Worm (Caenorhabditis elegans): ENCODE data around the gene F01F1.2.

F01F1.2 gene

DNA sequence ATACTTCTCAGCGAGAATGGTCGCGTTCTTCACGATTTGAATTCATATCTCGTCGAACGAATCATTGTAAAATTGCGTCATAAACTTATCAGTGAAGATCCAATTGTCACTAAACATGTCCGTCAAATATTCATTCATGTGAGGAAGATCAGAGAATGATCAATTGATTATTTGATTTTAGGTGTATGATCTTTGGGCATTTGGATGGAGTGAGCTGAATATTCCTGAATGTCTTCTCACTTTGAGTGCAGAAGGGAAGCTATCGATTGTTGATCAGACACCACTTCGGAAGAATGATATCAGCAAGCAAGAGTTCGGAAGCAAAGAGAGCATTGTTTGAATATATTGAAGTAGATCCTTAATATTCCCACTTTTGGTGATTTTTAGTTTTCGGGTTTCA lies 4.1 kb upstream of the F01F1.2 start:
- TF ChIP-seq W03F9.2 (tag; optimal IDR thresholded peaks at IDR 0.05) = no peak
- no peak for TF ChIP-seq him-1 (tag; optimal IDR thresholded peaks at IDR 0.05)
- no peak for TF ChIP-seq dao-5 (tag; optimal IDR thresholded peaks at IDR 0.05)

DNA sequence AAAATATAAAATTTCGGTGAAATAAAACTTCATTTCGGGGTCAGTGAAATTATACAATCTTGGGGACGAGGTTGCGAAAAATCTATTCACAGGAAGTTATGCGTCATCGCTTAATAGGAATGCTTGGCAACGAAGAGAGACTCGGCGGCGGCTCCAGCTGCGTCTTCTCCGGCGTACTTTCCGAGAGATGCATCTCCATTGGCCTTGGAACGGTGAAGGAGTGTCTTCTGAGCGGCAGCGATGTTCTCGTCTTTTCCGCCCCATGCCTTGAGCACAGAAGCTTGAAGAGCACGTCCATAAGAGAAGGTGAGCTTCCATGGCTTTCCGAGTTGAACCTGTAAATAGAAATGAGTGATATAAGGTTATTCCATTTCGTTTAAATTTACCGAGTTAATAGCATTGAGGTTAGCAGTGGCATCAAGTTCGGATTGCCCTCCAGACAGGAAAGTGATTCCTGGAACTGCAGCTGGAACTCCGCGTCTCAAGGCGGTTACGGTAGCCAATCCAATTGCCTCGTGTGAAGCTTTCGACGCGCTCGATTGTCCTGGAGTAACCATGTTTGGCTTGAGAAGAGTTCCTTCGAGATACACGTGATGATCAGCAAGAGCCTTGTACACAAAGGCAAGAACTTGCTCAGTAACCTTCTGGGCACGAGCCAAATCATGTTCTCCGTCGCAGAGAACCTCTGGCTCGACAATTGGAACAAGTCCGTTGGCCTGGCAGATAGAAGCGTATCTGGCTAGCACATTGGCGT lies 3.5 kb upstream of the F01F1.2 start:
- TF ChIP-seq him-1 (tag; optimal IDR thresholded peaks at IDR 0.05) = no peak
- no peak for TF ChIP-seq W03F9.2 (tag; optimal IDR thresholded peaks at IDR 0.05)
- no peak for TF ChIP-seq dao-5 (tag; optimal IDR thresholded peaks at IDR 0.05)

DNA sequence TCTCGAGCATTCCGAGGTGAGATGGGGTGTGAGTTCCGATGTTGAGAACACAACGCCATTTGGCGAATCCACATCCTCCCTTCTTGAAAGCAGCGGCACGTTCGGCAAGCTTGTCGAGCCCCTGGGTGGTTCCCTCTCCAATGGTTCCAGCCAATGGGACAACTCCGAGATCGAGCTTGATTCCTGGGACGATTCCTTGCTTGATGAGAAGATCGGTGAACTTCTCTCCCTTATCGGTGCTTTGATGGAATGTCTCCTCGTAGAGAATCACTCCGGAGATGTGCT lies 3.0 kb upstream of the F01F1.2 start:
- no peak for TF ChIP-seq dao-5 (tag; optimal IDR thresholded peaks at IDR 0.05)

DNA sequence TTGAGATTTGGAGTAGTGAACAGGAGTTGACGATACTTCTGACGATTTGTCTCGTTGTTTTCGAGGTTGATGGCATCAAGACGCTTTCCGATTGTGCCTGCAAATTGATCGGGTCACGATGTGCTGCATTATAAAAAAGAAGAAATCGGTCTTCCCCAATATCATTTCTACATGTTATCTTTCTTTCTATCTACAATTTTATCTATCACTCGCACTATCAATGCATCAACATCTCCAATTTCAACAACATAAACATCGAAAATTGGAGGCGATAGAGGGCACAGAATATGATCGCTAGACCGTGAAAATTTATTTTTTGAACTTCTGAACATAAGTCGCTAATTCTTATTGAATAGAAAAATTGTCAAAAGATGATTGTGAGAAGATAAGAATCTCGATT lies 2.6 kb upstream of the F01F1.2 start:
- TF ChIP-seq W03F9.2 (tag; optimal IDR thresholded peaks at IDR 0.05) (no peak), dao-5 (tag; optimal IDR thresholded peaks at IDR 0.05) (no peak), him-1 (tag; optimal IDR thresholded peaks at IDR 0.05) (no peak)

DNA sequence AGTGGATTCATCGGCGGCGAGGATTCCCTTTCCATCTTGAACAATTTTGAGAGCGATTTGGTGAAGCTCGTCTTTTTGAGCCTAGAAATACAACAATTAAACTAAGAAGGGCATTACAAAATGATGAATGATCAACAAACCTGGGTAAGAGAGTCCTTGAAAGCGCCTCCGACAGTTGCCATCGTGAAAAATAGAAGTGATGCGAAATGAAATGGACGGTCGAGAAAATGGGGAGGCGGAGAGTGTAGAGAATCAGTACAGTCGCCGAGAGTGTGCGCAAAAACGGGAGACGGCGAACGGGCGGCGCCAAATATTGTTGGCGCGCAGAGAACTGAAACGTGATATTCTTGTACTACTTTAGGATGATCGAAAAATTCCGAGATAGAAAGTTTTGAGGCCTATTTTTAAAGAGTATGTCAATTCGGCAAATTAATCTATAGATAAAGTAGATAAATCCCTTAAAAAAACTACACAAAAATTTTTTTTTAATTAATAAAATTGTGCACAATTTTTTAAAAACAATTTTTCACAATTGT lies 2.1 kb upstream of the F01F1.2 start, which contains the start of gene aldo-2:
TSS of gene aldo-2 (minus strand) at position 486 of the 536 bp plus-strand sequence.
- TF ChIP-seq him-1 (tag; optimal IDR thresholded peaks at IDR 0.05) (no peak), dao-5 (tag; optimal IDR thresholded peaks at IDR 0.05) (no peak), W03F9.2 (tag; optimal IDR thresholded peaks at IDR 0.05) (no peak)

DNA sequence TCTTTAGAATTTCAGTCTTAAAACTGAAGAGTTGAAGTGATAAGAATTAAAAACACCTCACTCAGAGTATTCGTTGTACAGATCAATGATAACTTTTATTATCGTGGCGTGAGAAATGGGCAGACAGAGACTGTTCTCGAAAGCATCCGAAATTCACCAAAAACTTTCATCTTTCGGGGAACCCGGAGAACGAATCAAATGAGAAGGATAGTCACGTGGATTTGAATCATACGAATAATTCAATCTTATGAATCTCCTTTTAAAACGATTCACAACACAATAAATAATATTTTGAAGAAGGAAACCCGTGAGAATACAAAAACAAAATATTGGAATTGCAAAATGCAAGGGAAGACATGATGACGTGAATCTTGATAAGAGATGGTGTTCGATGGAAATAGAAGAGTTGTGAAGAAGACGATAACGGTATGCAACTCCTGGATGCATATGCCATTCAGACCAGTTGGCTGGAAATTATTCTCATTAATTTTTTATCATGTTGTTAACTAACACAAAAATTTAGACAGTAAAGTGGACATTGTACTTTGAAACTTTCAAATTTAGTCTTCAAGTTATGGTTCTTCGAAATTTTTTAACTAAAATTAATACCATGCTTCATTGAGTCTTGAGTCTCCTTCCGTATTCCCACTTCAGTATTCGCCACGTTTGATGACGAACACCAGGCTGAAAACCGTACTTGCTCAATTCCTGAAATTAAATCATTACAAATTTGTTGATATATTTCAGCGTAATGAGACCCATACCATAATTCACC lies 1.3 kb upstream of the F01F1.2 start:
- no peak for TF ChIP-seq him-1 (tag; optimal IDR thresholded peaks at IDR 0.05)
- TF ChIP-seq dao-5 (tag; optimal IDR thresholded peaks at IDR 0.05) = no peak
- TF ChIP-seq W03F9.2 (tag; optimal IDR thresholded peaks at IDR 0.05) = no peak

DNA sequence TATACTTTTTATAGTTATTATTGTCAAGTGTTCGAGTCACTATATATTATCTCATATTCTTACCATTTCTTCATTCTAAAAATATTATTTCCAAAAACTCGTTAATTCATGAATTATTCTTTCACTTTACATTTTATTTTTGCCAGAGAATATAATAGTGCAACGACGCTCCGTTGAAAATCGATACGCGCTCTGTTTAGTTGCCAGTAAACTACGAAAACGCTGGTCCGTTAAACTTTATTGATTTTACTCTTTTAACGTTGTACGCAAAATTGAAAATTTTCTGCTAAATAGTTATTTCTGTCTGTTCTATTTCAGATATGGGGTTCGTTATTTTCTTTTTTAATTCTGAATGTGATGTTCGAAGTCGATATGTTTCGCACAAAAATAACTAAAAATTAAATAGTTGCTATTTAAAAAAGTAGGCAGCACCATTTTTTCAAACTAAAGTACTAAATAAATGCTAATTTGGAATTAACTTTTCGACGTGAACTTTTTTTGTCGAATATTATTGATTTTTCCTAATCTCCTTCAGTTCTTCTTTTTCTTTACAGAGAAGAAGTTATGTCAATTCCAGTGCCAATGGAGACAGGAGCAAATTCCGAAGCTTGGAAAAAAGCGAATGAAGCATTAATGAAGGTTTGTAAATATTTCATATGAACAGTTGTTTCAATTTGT lies 1.1 kb downstream of the F01F1.2 start, which contains the start of gene hpo-10:
TSS of gene hpo-10 (plus strand) at position 199 of the 678 bp plus-strand sequence.
- TF ChIP-seq W03F9.2 (tag; optimal IDR thresholded peaks at IDR 0.05) = no peak
- TF ChIP-seq him-1 (tag; optimal IDR thresholded peaks at IDR 0.05) = no peak
- no peak for TF ChIP-seq dao-5 (tag; optimal IDR thresholded peaks at IDR 0.05)

DNA sequence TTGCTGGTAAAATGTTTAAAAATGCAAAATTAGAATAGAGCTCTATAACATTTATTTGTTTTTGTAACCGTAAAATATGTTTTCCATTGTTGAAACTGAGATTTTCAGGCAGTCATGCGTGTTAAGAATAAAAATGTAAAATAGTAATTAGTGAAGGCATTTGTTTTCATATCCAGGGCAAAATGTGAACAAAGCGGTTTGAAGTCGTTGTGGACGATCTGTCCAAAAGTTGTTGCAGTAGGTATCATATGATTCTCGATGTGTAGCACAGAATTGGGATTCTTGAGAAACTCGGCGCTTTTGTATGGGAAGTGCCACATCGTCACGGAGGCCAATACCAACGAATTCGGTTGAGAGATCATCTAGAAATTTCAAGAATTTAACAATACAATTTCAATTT lies 3.9 kb downstream of the F01F1.2 start:
- no peak for TF ChIP-seq him-1 (tag; optimal IDR thresholded peaks at IDR 0.05)
- no peak for TF ChIP-seq dao-5 (tag; optimal IDR thresholded peaks at IDR 0.05)
- TF ChIP-seq W03F9.2 (tag; optimal IDR thresholded peaks at IDR 0.05) = no peak

DNA sequence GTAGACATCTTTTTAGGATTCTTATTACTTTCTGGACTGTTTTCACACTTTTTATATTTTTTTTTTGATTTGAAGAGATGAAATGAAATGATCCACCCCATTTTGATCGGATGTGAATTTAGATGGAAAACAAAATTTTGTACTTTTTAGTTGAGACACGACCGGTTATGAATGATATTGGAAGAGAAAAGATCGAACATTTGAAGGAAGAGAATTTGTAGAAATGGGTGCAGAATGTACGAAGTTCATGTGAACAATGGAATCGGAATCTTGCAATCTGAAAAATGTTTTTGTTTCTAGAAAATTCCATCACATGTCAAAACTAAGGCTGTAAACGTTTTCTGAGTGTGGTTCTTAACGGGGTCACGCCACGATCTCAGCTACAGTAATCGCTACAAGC lies 4.5 kb downstream of the F01F1.2 start, which contains the start of gene F01F1.14:
TSS of gene F01F1.14 (minus strand) at position 101 of the 400 bp plus-strand sequence.
- TF ChIP-seq him-1 (tag; optimal IDR thresholded peaks at IDR 0.05) (no peak), W03F9.2 (tag; optimal IDR thresholded peaks at IDR 0.05) (no peak), dao-5 (tag; optimal IDR thresholded peaks at IDR 0.05) (no peak)

DNA sequence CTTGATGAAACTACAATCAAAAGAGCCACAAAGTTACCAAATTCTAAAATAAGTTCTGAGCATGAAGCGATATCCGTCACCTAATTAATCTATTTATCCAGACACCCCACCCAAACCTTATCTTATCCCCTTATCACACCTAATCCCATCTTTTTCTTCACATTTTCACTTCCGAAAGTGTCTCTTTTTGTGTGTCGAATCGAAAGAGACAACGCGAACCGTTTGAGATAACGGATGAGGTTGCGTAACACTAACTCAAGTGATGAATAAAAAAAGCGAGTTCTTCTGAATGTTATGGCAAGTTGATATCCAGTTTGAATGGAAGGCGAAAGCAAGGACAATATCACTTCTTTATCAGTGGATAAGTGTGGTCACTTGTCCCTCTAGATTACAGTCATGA lies 5.2 kb downstream of the F01F1.2 start:
- TF ChIP-seq W03F9.2 (tag; optimal IDR thresholded peaks at IDR 0.05) (no peak), dao-5 (tag; optimal IDR thresholded peaks at IDR 0.05) (no peak), him-1 (tag; optimal IDR thresholded peaks at IDR 0.05) (no peak)

DNA sequence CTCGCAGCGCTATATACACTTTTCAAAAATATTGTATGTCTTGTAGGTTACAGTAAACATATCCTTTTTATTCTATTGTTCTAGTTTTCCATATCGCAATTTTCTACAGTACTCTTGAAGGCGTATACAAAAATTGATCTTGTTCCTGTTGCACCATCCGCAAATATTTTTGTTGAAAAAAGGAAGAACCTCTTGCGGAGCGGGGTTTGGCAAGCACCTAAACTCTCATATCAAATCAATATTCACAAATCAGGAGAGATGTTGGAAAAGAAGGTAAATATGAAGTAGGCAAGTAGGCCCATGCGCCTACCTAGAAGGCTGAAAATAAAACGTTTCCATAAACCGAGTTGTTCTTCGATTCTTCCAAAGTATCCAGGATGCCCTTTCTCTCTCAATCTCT lies 5.7 kb downstream of the F01F1.2 start, which contains the start of gene C28H8.5:
TSS of gene C28H8.5 (plus strand) at position 301 of the 400 bp plus-strand sequence.
- TF ChIP-seq dao-5 (tag; optimal IDR thresholded peaks at IDR 0.05) (no peak), him-1 (tag; optimal IDR thresholded peaks at IDR 0.05) (no peak), W03F9.2 (tag; optimal IDR thresholded peaks at IDR 0.05) (no peak)

DNA sequence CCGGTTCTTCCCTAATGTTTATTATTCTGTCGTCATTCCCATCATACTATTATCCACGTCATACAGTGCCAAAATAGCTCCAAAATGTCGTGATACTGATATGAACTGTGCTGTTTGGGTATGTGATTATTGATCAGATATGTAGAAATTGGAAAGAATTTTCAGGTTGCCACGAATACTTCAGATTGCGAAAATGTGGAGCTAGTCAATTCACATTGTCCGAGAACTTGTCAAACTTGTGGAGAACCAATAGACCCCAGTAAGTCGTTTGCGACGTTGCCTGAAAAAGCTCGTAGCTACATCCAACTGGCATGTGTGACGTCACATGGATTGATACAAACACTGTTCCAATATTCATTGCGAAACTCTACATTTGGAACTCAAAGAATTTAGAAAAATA lies 6.1 kb downstream of the F01F1.2 start:
- TF ChIP-seq W03F9.2 (tag; optimal IDR thresholded peaks at IDR 0.05) = no peak

DNA sequence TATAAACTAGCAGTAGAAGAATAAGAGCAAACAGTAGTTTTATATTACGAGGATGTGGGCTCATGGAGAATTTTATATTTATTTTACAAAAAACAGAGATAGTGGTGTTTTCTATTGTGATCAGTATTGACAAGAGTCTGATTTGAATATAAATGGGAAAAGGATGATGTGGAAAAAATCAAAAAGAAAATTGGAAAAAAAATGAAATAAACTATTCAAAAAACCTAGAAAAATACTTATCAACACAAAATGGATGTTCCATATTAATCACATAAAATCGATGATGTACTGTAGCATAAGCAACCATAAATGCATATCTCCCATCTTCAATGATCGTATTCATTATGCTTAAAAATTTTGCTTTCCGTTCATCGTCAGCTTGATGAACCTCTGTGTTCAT lies 8.5 kb downstream of the F01F1.2 start, which contains the start of gene C28H8.7:
TSS of gene C28H8.7 (minus strand) at position 101 of the 400 bp plus-strand sequence.
- TF ChIP-seq him-1 (tag; optimal IDR thresholded peaks at IDR 0.05) (no peak), W03F9.2 (tag; optimal IDR thresholded peaks at IDR 0.05) (no peak), dao-5 (tag; optimal IDR thresholded peaks at IDR 0.05) (no peak)

DNA sequence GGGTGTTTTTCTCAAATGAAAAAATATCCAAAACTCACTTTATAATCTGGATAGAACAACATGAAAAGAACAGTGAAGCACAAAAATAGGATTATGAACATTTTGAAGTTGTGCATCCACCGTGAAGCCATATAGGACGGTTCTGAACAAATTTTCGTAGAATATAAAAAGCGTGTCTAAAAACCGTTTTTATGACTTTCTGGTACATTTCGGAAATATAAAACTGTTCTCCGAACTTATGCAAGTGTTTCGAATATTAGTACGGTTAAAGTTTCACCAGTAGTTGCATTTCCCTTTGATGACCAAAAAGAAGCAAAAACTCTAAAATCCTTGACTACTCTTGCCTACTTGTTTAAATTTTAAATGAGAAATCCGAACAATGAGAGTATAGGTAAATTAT lies 10.3 kb downstream of the F01F1.2 start, which contains the start of gene C28H8.8:
TSS of gene C28H8.8 (minus strand) at position 101 of the 400 bp plus-strand sequence.
- TF ChIP-seq W03F9.2 (tag; optimal IDR thresholded peaks at IDR 0.05) (no peak), dao-5 (tag; optimal IDR thresholded peaks at IDR 0.05) (no peak), him-1 (tag; optimal IDR thresholded peaks at IDR 0.05) (no peak)
